Worm (Caenorhabditis elegans) whole organism, early embryonic: ENCODE results near the gene C25H3.17.

Experiments
- B0310.2 ChIP-seq: sonication (generic microtip); optimal IDR thresholded peaks from 2 replicates; lab custom pipeline; 2016; ENCODE audit warnings: mild to moderate bottlenecking, missing genetic modification characterization, missing compliant biosample characterization
- F13C5.2 ChIP-seq: sonication (generic microtip); optimal IDR thresholded peaks from 2 replicates; lab custom pipeline; 2017; ENCODE audit warnings: mild to moderate bottlenecking, missing genetic modification characterization, inconsistent platforms, missing compliant biosample characterization
- aly-1 ChIP-seq: sonication (generic microtip); optimal IDR thresholded peaks from 2 replicates; lab custom pipeline; 2016; ENCODE audit warnings: missing genetic modification characterization, missing compliant biosample characterization
- ama-1 ChIP-seq: fragments of 150-350 bp; optimal IDR thresholded peaks from 2 replicates; lab custom pipeline; 2014
- ceh-13 ChIP-seq: fragments of 200-800 bp; sonication (Bioruptor generic); optimal IDR thresholded peaks from 2 replicates; lab custom pipeline; 2018; ENCODE audit warnings: mild to moderate bottlenecking, missing genetic modification characterization, missing compliant biosample characterization
- ceh-36 ChIP-seq: sonication (generic microtip); optimal IDR thresholded peaks from 2 replicates; lab custom pipeline; 2016; ENCODE audit warnings: missing genetic modification characterization, inconsistent platforms, missing compliant biosample characterization
- ets-7 ChIP-seq: sonication (generic microtip); optimal IDR thresholded peaks from 2 replicates; lab custom pipeline; 2016; ENCODE audit warnings: missing genotype, missing genetic modification characterization, missing compliant biosample characterization
- flt-1 ChIP-seq: fragments of 200-800 bp; sonication (Bioruptor generic); IDR thresholded peaks from 2 replicates; pipeline ENCODE4 v1.3.6; 2022; ENCODE audit warnings: missing genetic modification characterization, missing compliant biosample characterization
- hmbx-1 ChIP-seq: sonication (generic microtip); optimal IDR thresholded peaks from 2 replicates; lab custom pipeline; 2016; ENCODE audit warnings: mild to moderate bottlenecking, missing genetic modification characterization, missing compliant biosample characterization
- hmg-4 ChIP-seq: fragments of 200-800 bp; sonication (Bioruptor generic); optimal IDR thresholded peaks from 2 replicates; lab custom pipeline; 2018; ENCODE audit warnings: mild to moderate bottlenecking, missing genetic modification characterization, missing compliant biosample characterization
- hnd-1 ChIP-seq: sonication (generic microtip); optimal IDR thresholded peaks from 2 replicates; lab custom pipeline; 2016; ENCODE audit warnings: missing genetic modification characterization, missing compliant biosample characterization
- pes-1 ChIP-seq: fragments of 200-800 bp; sonication (Bioruptor generic); IDR thresholded peaks from 2 replicates; pipeline ENCODE4 v1.3.6; 2022; ENCODE audit warnings: missing genetic modification reagents, missing genetic modification characterization, missing compliant biosample characterization
- scrt-1 ChIP-seq: fragments of 200-800 bp; sonication (Bioruptor generic); IDR thresholded peaks from 2 replicates; pipeline ENCODE4 v1.3.6; 2022; ENCODE audit warnings: missing genetic modification characterization, missing compliant biosample characterization
- sea-1 ChIP-seq: fragments of 200-800 bp; sonication (Bioruptor generic); conservative IDR thresholded peaks from 2 replicates; pipeline ENCODE4 v1.3.6; 2022; ENCODE audit warnings: missing genetic modification characterization, missing compliant biosample characterization
- tbx-11 ChIP-seq: fragments of 200-800 bp; sonication (Bioruptor generic); IDR thresholded peaks from 2 replicates; pipeline ENCODE4 v1.3.6; 2022; ENCODE audit warnings: missing genetic modification characterization, missing compliant biosample characterization
- tbx-37 ChIP-seq: fragments of 200-800 bp; sonication (Bioruptor generic); conservative IDR thresholded peaks from 2 replicates; pipeline ENCODE4 v1.3.6; 2022; ENCODE audit warnings: missing genetic modification reagents, missing genetic modification characterization, missing compliant biosample characterization
- tra-4 ChIP-seq: sonication (generic microtip); optimal IDR thresholded peaks from 2 replicates; lab custom pipeline; 2017; ENCODE audit warnings: missing genetic modification characterization, missing compliant biosample characterization

The C25H3.17 gene

DNA sequence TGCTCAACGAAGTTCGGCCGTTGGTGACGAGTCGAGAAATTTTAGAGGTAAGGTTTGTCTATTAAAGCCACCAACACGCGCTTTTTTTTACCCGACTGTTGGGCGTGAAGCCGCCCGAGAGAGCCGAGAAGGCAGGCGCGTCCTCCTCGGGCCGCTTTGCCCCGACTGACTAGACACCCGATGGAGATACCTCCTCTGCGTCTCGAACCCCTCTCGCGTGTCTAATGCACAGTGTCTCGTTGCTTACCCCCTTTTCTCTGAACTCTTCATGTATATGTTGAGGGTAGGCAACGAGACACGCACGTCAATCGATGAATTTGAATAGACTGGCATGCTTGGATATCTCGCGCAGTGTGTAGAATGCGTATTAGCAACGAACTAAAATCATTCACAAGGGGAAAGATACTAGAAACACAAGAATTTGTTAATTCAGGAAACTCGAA is 7.7 kb downstream of the C25H3.17 start:
- TF ChIP-seq ceh-36 (peak; percentile 66), B0310.2 (tag; lab: Kevin White, UChicago) (peak; percentile 82), flt-1 (GFP tag; lab: Robert Waterston, UW) (peak; percentile 73), tra-4 (tag; lab: Kevin White, UChicago) (peak; percentile 72), F13C5.2 (tag; lab: Kevin White, UChicago) (peak; percentile 73), tbx-11 (GFP tag; lab: Robert Waterston, UW) (peak; percentile 80), ceh-13 (peak; percentile 19), sea-1 (peak; percentile 93), tbx-37 (GFP tag; lab: Robert Waterston, UW) (peak; percentile 72), hnd-1 (peak; percentile 64), aly-1 (tag; lab: Kevin White, UChicago) (peak; percentile 83), ama-1 (lab: Kevin White, UChicago) (peak; percentile 96), ets-7 (tag; lab: Kevin White, UChicago) (peak; percentile 40), pes-1 (peak; percentile 83), hmg-4 (peak; percentile 92), hmbx-1 (tag; lab: Kevin White, UChicago) (peak; percentile 78), scrt-1 (peak; percentile 90)

DNA sequence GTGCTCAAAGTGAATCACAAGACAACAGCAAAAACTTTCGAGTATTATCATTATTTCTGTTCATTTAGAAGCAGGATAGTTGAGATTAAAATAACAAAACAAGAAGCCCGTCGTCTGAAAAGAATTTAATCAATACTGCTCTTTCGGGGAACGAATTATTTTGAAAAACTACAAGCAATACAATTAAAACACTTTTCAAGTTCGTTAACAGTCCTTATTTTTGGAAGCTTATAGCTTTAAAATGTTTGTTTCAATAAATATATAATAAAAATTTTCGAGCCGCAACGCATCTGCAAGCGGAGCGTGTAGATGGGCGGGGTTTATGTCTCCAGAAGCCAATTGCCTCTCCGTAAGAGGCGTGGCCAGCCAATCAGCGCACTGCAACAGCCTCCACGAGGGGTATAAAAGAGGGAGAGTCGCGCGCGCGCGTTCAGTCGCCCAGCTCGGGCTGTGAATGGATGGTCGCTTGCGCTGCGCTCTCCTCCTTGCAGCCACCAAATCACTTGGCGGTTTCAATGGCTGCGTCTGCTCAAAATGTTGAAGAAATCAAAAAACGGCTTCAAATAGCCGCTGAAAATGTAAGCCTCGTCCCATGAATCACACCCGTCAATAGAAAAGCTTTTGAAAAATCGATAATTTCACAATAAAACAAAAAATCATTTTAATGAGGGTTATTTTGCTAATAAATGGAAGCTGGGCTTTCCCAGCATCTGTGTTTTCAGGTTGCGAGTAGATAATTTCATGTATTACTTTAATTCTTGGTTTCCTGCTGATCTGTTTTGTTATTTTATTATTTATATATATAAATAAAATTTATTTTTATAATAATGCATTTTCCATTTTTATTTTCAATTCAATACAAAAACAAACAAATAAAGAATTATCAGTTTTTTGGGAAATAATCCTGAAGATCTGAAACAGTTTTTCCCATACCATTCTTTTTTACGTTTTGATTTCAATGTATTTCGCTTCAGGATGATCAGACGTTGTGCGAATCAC is 8.4 kb downstream of the C25H3.17 start, which contains the start of the genes ift-43 and mdt-26:
TSS of gene ift-43 (minus strand) at position 51 of the 999 bp plus-strand sequence.
TSS of gene mdt-26 (plus strand) at position 446 of the 999 bp plus-strand sequence.
- no peak for TF ChIP-seq ets-7 (tag; lab: Kevin White, UChicago)
- no peak for TF ChIP-seq aly-1 (tag; lab: Kevin White, UChicago)
- peak; percentile 5; the same call in 1 of the 2 replicates for TF ChIP-seq tbx-37 (GFP tag; lab: Robert Waterston, UW)
- peak; percentile 82 for TF ChIP-seq sea-1
- peak; percentile 98 for TF ChIP-seq ama-1 (lab: Kevin White, UChicago)
- TF ChIP-seq hnd-1 = no peak
- peak; percentile 82 for TF ChIP-seq hmg-4
- peak; percentile 67 for TF ChIP-seq tbx-11 (GFP tag; lab: Robert Waterston, UW)
- peak; percentile 76 for TF ChIP-seq scrt-1
- no peak for TF ChIP-seq tra-4 (tag; lab: Kevin White, UChicago)
- no peak for TF ChIP-seq hmbx-1 (tag; lab: Kevin White, UChicago)
- peak; percentile 27 for TF ChIP-seq ceh-36
- no peak for TF ChIP-seq ceh-13
- peak; percentile 46 for TF ChIP-seq F13C5.2 (tag; lab: Kevin White, UChicago)
- TF ChIP-seq B0310.2 (tag; lab: Kevin White, UChicago) = peak; percentile 24
- peak; percentile 54; the same call in 1 of the 2 replicates for TF ChIP-seq flt-1 (GFP tag; lab: Robert Waterston, UW)
- TF ChIP-seq pes-1 = peak; percentile 67

DNA sequence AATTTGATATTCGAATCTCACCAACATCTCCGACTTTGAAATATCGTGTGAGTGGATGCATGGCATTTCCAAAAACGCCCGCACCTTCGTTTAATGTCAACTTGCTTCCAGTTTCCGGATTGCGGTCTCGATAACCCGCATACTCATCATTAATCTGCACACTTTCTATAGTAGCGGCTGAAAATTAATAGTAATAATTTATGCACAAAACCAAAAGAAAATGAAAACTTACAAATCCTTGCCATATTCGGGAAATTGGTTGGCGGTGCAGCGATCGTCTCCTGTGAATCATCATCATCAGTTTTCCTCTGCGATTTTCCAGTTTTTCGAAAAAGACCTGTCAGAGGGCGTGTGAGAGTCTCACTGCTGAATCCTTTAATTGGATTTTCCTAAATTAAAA is 9.3 kb downstream of the C25H3.17 start:
- TF ChIP-seq hmbx-1 (tag; lab: Kevin White, UChicago) (no peak), ets-7 (tag; lab: Kevin White, UChicago) (no peak), F13C5.2 (tag; lab: Kevin White, UChicago) (no peak), hnd-1 (no peak), sea-1 (no peak)

DNA sequence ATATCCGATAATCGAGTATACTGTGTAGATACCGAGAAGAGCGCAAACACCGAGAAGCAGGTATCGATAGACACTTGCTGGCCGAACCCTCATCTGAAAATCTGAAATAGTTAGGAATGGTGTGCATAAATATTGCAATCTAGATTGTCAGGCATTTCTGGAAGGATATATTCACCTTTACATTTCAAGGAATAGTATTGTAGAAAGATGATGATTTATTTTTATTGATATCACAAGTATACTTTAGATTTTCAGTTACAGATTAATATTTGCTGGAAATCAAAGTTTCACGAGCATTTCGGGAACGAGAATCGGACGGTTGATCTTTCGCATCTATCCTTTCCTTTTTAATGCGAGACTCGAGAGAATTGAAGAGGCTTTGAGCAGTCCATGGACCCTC is 9.8 kb downstream of the C25H3.17 start, which contains the start of gene fut-3:
TSS of gene fut-3 (minus strand) at position 101 of the 400 bp plus-strand sequence.
- TF ChIP-seq tbx-11 (GFP tag; lab: Robert Waterston, UW) (no peak), tbx-37 (GFP tag; lab: Robert Waterston, UW) (no peak), flt-1 (GFP tag; lab: Robert Waterston, UW) (no peak), scrt-1 (no peak), hnd-1 (no peak), ama-1 (lab: Kevin White, UChicago) (no peak), aly-1 (tag; lab: Kevin White, UChicago) (no peak), F13C5.2 (tag; lab: Kevin White, UChicago) (no peak), hmg-4 (no peak), ceh-36 (no peak), pes-1 (no peak), hmbx-1 (tag; lab: Kevin White, UChicago) (no peak)

DNA sequence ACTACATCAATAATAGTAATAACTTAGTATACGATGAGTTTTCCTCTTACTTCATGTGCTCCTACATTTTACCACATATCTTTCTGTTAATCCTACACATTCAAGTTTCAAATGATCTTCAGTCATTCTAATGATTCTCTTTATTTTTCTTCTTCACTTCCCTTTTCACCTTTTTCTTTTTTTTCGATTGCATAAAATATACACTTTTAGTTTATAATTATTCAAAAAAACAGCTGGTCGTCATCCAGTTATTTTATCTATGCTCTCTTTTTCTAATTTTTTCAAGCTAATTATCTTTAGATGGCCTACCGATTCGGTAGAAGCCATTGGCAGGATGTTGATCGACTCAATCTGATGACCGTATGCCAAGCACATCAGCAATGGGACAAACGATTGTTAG is 15.3 kb downstream of the C25H3.17 start, which contains the start of gene F59E12.1:
TSS of gene F59E12.1 (plus strand) at position 301 of the 400 bp plus-strand sequence.
- TF ChIP-seq flt-1 (GFP tag; lab: Robert Waterston, UW) (no peak), ets-7 (tag; lab: Kevin White, UChicago) (no peak), tbx-37 (GFP tag; lab: Robert Waterston, UW) (no peak), B0310.2 (tag; lab: Kevin White, UChicago) (no peak), sea-1 (no peak), F13C5.2 (tag; lab: Kevin White, UChicago) (no peak), hmbx-1 (tag; lab: Kevin White, UChicago) (no peak)

DNA sequence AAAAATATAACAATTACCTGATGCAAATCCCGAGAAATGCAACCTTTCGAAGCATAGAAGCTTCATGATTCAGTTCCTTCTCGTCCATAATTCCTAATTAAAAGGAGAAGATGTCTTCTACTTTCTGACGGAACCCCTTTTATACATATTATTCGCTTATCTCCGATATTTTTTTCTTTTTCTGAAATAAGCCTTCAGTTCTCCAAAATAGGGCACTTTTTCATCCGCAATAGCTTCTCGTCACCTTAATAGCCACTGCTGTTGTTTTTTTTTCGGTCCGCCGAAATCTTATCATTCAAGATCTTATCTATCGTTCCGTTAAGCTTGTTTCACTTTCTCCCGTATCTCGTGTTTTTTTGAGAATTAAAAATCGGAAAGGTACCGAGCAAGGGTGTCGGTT is 17.1 kb downstream of the C25H3.17 start, which contains the start of gene bli-2:
TSS of gene bli-2 (minus strand) at position 101 of the 400 bp plus-strand sequence.
- TF ChIP-seq aly-1 (tag; lab: Kevin White, UChicago) (no peak), ama-1 (lab: Kevin White, UChicago) (no peak), tbx-11 (GFP tag; lab: Robert Waterston, UW) (no peak)

DNA sequence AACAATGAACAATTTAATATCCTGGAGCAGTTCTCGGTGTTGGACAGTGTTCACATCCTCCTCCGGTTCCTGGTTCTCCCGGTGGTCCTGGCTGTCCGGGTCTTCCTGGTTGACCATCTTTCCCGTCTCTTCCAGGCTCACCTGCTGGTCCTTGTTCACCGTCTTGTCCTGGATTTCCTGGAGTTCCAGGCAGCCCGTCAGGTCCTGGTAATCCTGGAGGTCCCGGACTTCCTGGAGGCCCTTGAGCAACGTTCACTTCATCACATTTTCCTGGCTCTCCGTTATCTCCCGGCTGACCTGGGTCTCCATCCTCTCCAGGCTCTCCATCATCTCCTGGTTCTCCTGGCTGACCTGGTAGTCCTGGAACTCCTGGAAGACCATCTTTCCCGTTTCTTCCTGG is 18.1 kb downstream of the C25H3.17 start:
- TF ChIP-seq aly-1 (tag; lab: Kevin White, UChicago) (peak; percentile 16), ets-7 (tag; lab: Kevin White, UChicago) (no peak)
